Fruit fly (Drosophila melanogaster): ENCODE measurements around the gene ATPsynE.

Gene ATPsynE

dm6 chr3R:14326250-14327112 lies at the start of gene ATPsynE, which contains the start of gene Afti (continued):
- TF ChIP-seq CG7786 (GFP tag; optimal IDR thresholded peaks at IDR 0.05) (peak; percentile 64), CG2889 (GFP tag; IDR thresholded peaks at IDR 0.05) (peak; percentile 64), odd (GFP tag; optimal IDR thresholded peaks at IDR 0.05) (no peak), da (GFP tag; optimal IDR thresholded peaks at IDR 0.05) (no peak), prd (optimal IDR thresholded peaks at IDR 0.05) (no peak), prd (GFP tag; IDR thresholded peaks at IDR 0.05) (peak; percentile 75; the same call in 2 of the 3 replicates), slou (GFP tag; optimal IDR thresholded peaks at IDR 0.05) (peak; percentile 34), peb (GFP tag; IDR thresholded peaks at IDR 0.05) (no peak), h (optimal IDR thresholded peaks at IDR 0.05) (no peak), croc (GFP tag; conservative IDR thresholded peaks at IDR 0.05) (peak; percentile 56), CG5245 (GFP tag; optimal IDR thresholded peaks at IDR 0.05) (peak; percentile 34), lab (GFP tag; optimal IDR thresholded peaks at IDR 0.05) (no peak), E2f1 (GFP tag; IDR thresholded peaks at IDR 0.05) (no peak), CG13624 (GFP tag; optimal IDR thresholded peaks at IDR 0.05) (peak; percentile 66), sisA (GFP tag; IDR thresholded peaks at IDR 0.05) (peak; percentile 76), CG6254 (GFP tag; optimal IDR thresholded peaks at IDR 0.05) (peak; percentile 39), CG10274 (GFP tag; optimal IDR thresholded peaks at IDR 0.05) (peak; percentile 5), bowl (GFP tag; IDR thresholded peaks at IDR 0.05) (no peak), CG15073 (GFP tag; optimal IDR thresholded peaks at IDR 0.05) (no peak), CG10321 (GFP tag; IDR thresholded peaks at IDR 0.05) (no peak), Mes4 (GFP tag; optimal IDR thresholded peaks at IDR 0.05) (peak; percentile 43), zfh1 (GFP tag; IDR thresholded peaks at IDR 0.05) (peak; percentile 65; the same call in 2 of the 3 replicates), CG6791 (GFP tag; IDR thresholded peaks at IDR 0.05; ENCODE audit: partially characterized antibody) (peak; percentile 68), Bteb2 (GFP tag; optimal IDR thresholded peaks at IDR 0.05) (no peak), CG10959 (GFP tag; IDR thresholded peaks at IDR 0.05) (no peak), MTF-1 (GFP tag; optimal IDR thresholded peaks at IDR 0.05; ENCODE audit: borderline replicate concordance) (peak; percentile 46), yki (optimal IDR thresholded peaks at IDR 0.05) (no peak), CG30431 (GFP tag; optimal IDR thresholded peaks at IDR 0.05) (no peak), Dip3 (GFP tag; optimal IDR thresholded peaks at IDR 0.05) (peak; percentile 64), CG34376 (GFP tag; optimal IDR thresholded peaks at IDR 0.05) (peak; percentile 39), CG10431 (GFP tag; optimal IDR thresholded peaks at IDR 0.05) (peak; percentile 14), lilli (GFP tag; optimal IDR thresholded peaks at IDR 0.05) (peak; percentile 76), CG6654 (GFP tag; optimal IDR thresholded peaks at IDR 0.05) (peak; percentile 41), lbe (GFP tag; optimal IDR thresholded peaks at IDR 0.05) (no peak), CG12942 (GFP tag; optimal IDR thresholded peaks at IDR 0.05) (peak; percentile 65), esg (GFP tag; conservative IDR thresholded peaks at IDR 0.05) (0 out of 2 replicates have a peak, but pooled peaks have one; percentile 12), onecut (GFP tag; IDR thresholded peaks at IDR 0.05) (peak; percentile 45), MESR4 (GFP tag; optimal IDR thresholded peaks at IDR 0.05) (peak; percentile 93), bsh (GFP tag; optimal IDR thresholded peaks at IDR 0.05) (peak in 1 of 2 experiments; percentile 62), Fer3 (tag; optimal IDR thresholded peaks at IDR 0.05) (peak; percentile 65), BEAF-32 (GFP tag; optimal IDR thresholded peaks at IDR 0.05) (peak; percentile 85), CG2678 (tag; optimal IDR thresholded peaks at IDR 0.05) (no peak), Fer1 (GFP tag; optimal IDR thresholded peaks at IDR 0.05) (peak; percentile 36), CG4424 (GFP tag; optimal IDR thresholded peaks at IDR 0.05) (peak; percentile 64), CoRest (tag; optimal IDR thresholded peaks at IDR 0.05) (peak; percentile 79), Nf-YC (tag; optimal IDR thresholded peaks at IDR 0.05) (peak; percentile 46), Eip74EF (GFP tag; optimal IDR thresholded peaks at IDR 0.05) (no peak), CG13287 (GFP tag; IDR thresholded peaks at IDR 0.05; ENCODE audit: partially characterized antibody) (peak; percentile 65), vfl (GFP tag; optimal IDR thresholded peaks at IDR 0.05) (peak; percentile 53)
